Worm (Caenorhabditis elegans) whole organism, L3 larva: Measurements from ENCODE around the gene F08F1.3.

ENCODE experiments used
- ceh-82 ChIP-seq: fragments of 150-350 bp; optimal IDR thresholded peaks from 2 replicates; lab custom pipeline; 2014; ENCODE audit warnings: missing biosample characterization, missing genetic modification characterization
- fos-1 ChIP-seq: fragments of 150-350 bp; optimal IDR thresholded peaks from 2 replicates; lab custom pipeline; 2014; ENCODE audit warnings: missing biosample characterization, missing genetic modification characterization
- nhr-11 ChIP-seq: fragments of 150-350 bp; optimal IDR thresholded peaks from 2 replicates; lab custom pipeline; 2014; ENCODE audit warnings: missing biosample characterization, missing genetic modification characterization
- nhr-12 ChIP-seq: fragments of 150-350 bp; optimal IDR thresholded peaks from 2 replicates; lab custom pipeline; 2014; ENCODE audit warnings: missing biosample characterization, missing genetic modification characterization
- nhr-237 ChIP-seq: fragments of 150-350 bp; optimal IDR thresholded peaks from 2 replicates; lab custom pipeline; 2014; ENCODE audit warnings: missing biosample characterization, missing genetic modification characterization
- nhr-43 ChIP-seq: sonication (generic microtip); optimal IDR thresholded peaks from 2 replicates; lab custom pipeline; 2016; ENCODE audit warnings: mild to moderate bottlenecking, missing genetic modification characterization, missing compliant biosample characterization; ENCODE audit not compliant: poor library complexity, severe bottlenecking
- skn-1 ChIP-seq: fragments of 150-350 bp; optimal IDR thresholded peaks from 2 replicates; lab custom pipeline; 2014; ENCODE audit warnings: missing biosample characterization, missing genetic modification characterization
- snpc-4 ChIP-seq: fragments of 150-350 bp; optimal IDR thresholded peaks from 2 replicates; lab custom pipeline; 2014; ENCODE audit warnings: missing biosample characterization, missing genetic modification characterization

ce11 chrX:8419252-8419651 lies 9.4 kb upstream of the F08F1.3 start:
- TF ChIP-seq skn-1 (tag; lab: Kevin White, UChicago) (no peak), ceh-82 (no peak), nhr-237 (no peak), nhr-11 (tag; lab: Kevin White, UChicago) (no peak), nhr-43 (tag; lab: Kevin White, UChicago) (no peak), snpc-4 (tag; lab: Kevin White, UChicago) (no peak), nhr-12 (no peak), fos-1 (no peak)
